Fruit fly (Drosophila melanogaster) whole organism: ENCODE results near the gene stv.

Experiments
- CG8478 ChIP-seq: fragments of >200 bp; optimal IDR thresholded peaks from 2 replicates; lab custom pipeline; 2018; ENCODE audit warnings: inconsistent platforms
- Dll ChIP-seq: fragments of >200 bp; optimal IDR thresholded peaks from 2 replicates; lab custom pipeline; 2017
- EcR ChIP-seq, 2 experiments: fragments of >200 bp; optimal IDR thresholded peaks; 2 replicates each; lab custom pipeline; 2017; ENCODE audit warnings: missing biosample characterization in 2 of 2, missing genetic modification characterization in 2 of 2, missing genetic modification reagents in 2 of 2
- pan ChIP-seq: fragments of >200 bp; optimal IDR thresholded peaks from 2 replicates; lab custom pipeline; 2017
- psq ChIP-seq: fragments of >200 bp; optimal IDR thresholded peaks from 2 replicates; lab custom pipeline; 2017
- usp ChIP-seq: fragments of >200 bp; optimal IDR thresholded peaks from 2 replicates; lab custom pipeline; 2017; ENCODE audit warnings: missing biosample characterization, missing genetic modification characterization, mixed read lengths

The stv gene

dm6 chr3L:13503631-13504030 is 26.3 kb downstream of the stv start:
- TF ChIP-seq usp (GFP tag; lab: Kevin White, UChicago) (no peak), Dll (lab: Kevin White, UChicago) (no peak), psq (lab: Kevin White, UChicago) (no peak), pan (no peak), CG8478 (lab: Kevin White, UChicago) (no peak), EcR (GFP tag; optimal IDR thresholded peaks at IDR 0.05; lab: Kevin White, UChicago) (no peak)

- TF ChIP-seq EcR (GFP tag; optimal IDR thresholded peaks at IDR 0.05; lab: Kevin White, UChicago) (no peak), pan (no peak), CG8478 (lab: Kevin White, UChicago) (no peak)
Observed at dm6 chr3L:13513112-13513538, 35.8 kb downstream of the stv start, which contains the start of the genes Vps36 and Liprin-beta. Gene Vps36 (minus strand): TSS chr3L:13513112. Gene Liprin-beta (plus strand): TSS chr3L:13513254.

dm6 chr3L:13519555-13520284 is 42.4 kb downstream of the stv start, which contains the start of gene CG10710:
Gene CG10710 (minus strand): TSS chr3L:13519605.
- no peak for TF ChIP-seq EcR (GFP tag; optimal IDR thresholded peaks at IDR 0.05; lab: Kevin White, UChicago)
